Fruit fly (Drosophila melanogaster) whole organism, embryonic: ENCODE results near the gene CG5515.

Experiments
- ATbp ChIP-seq: fragments of 200-800 bp; sonication (Bioruptor generic); optimal IDR thresholded peaks from 2 replicates; lab custom pipeline; 2017; ENCODE audit warnings: missing biosample characterization, mild to moderate bottlenecking, missing genetic modification characterization, missing genetic modification reagents
- Ada2b ChIP-seq: fragments of 200-800 bp; sonication (Bioruptor generic); IDR thresholded peaks from 2 replicates; pipeline ENCODE4 v1.3.6; 2022; ENCODE audit warnings: missing biosample characterization, missing genetic modification characterization
- Aef1 ChIP-seq: fragments of 200-800 bp; sonication (Bioruptor generic); IDR thresholded peaks from 3 replicates; pipeline ENCODE4 v1.3.6; 2022; ENCODE audit warnings: missing biosample characterization, missing genetic modification characterization
- Atf-2 ChIP-seq: fragments of 200-800 bp; sonication (Bioruptor generic); optimal IDR thresholded peaks from 2 replicates; lab custom pipeline; 2016; ENCODE audit warnings: missing biosample characterization, missing genetic modification characterization
- Atf3 ChIP-seq: fragments of 200-800 bp; sonication (Bioruptor generic); optimal IDR thresholded peaks from 3 replicates; lab custom pipeline; 2016; ENCODE audit warnings: missing biosample characterization, missing genetic modification characterization
- CG10209 ChIP-seq: fragments of 200-800 bp; sonication (Bioruptor generic); optimal IDR thresholded peaks from 3 replicates; lab custom pipeline; 2017; ENCODE audit warnings: missing biosample characterization, mild to moderate bottlenecking, missing genetic modification characterization, missing genetic modification reagents
- CG1024 ChIP-seq: fragments of 200-800 bp; sonication (Bioruptor generic); IDR thresholded peaks from 2 replicates; pipeline ENCODE4 v1.3.6; 2022; ENCODE audit warnings: missing biosample characterization, missing genetic modification characterization
- CG10431 ChIP-seq: fragments of 200-800 bp; sonication (Bioruptor generic); optimal IDR thresholded peaks from 3 replicates; lab custom pipeline; 2018; ENCODE audit warnings: missing biosample characterization, mild to moderate bottlenecking, missing genetic modification characterization
- CG10959 ChIP-seq: fragments of 200-800 bp; sonication (Bioruptor generic); IDR thresholded peaks from 2 replicates; pipeline ENCODE4 v1.3.6; 2022; ENCODE audit warnings: missing biosample characterization, missing genetic modification characterization
- CG10979 ChIP-seq: fragments of 200-800 bp; sonication (Bioruptor generic); optimal IDR thresholded peaks from 2 replicates; lab custom pipeline; 2018; ENCODE audit warnings: missing biosample characterization, mild to moderate bottlenecking, missing genetic modification characterization, moderate library complexity
- CG11085 ChIP-seq: fragments of 200-800 bp; sonication (Bioruptor generic); IDR thresholded peaks from 2 replicates; pipeline ENCODE4 v1.3.6; 2022; ENCODE audit warnings: missing biosample characterization, missing genetic modification characterization
- CG11398 ChIP-seq: fragments of 200-800 bp; sonication (Bioruptor generic); optimal IDR thresholded peaks from 2 replicates; lab custom pipeline; 2016; ENCODE audit warnings: missing biosample characterization, missing genetic modification characterization
- CG11695 ChIP-seq: fragments of 200-800 bp; sonication (Bioruptor generic); IDR thresholded peaks from 3 replicates; pipeline ENCODE4 v1.3.6; 2022; ENCODE audit warnings: missing biosample characterization, missing genetic modification characterization
- CG12391 ChIP-seq: fragments of 200-800 bp; sonication (Bioruptor generic); optimal IDR thresholded peaks from 3 replicates; lab custom pipeline; 2018; ENCODE audit warnings: missing biosample characterization, mild to moderate bottlenecking, missing genetic modification characterization, moderate library complexity
- CG13287 ChIP-seq: fragments of 200-800 bp; sonication (Bioruptor generic); IDR thresholded peaks from 2 replicates; pipeline ENCODE4 v1.3.6; 2022; ENCODE audit warnings: missing biosample characterization, missing genetic modification characterization; ENCODE audit not compliant: partially characterized antibody
- CG14441 ChIP-seq: fragments of 200-800 bp; sonication (Bioruptor generic); IDR thresholded peaks from 2 replicates; pipeline ENCODE4 v1.3.6; 2022; ENCODE audit warnings: missing biosample characterization, missing genetic modification characterization
- CG15011 ChIP-seq: fragments of 200-800 bp; sonication (Bioruptor generic); optimal IDR thresholded peaks from 3 replicates; lab custom pipeline; 2018; ENCODE audit warnings: missing biosample characterization, mild to moderate bottlenecking, missing genetic modification characterization
- CG1602 ChIP-seq: fragments of 200-800 bp; sonication (Bioruptor generic); optimal IDR thresholded peaks from 3 replicates; lab custom pipeline; 2016; ENCODE audit warnings: missing biosample characterization, missing genetic modification characterization
- CG17385 ChIP-seq: fragments of 200-800 bp; sonication (Bioruptor generic); optimal IDR thresholded peaks from 3 replicates; lab custom pipeline; 2018; ENCODE audit warnings: missing biosample characterization, mild to moderate bottlenecking, missing genetic modification characterization
- CG2129 ChIP-seq: fragments of 200-800 bp; sonication (Bioruptor generic); IDR thresholded peaks from 2 replicates; pipeline ENCODE4 v1.3.6; 2022; ENCODE audit warnings: missing biosample characterization, missing genetic modification characterization; ENCODE audit not compliant: partially characterized antibody
- CG3281 ChIP-seq: fragments of 200-800 bp; sonication (Bioruptor generic); optimal IDR thresholded peaks from 3 replicates; lab custom pipeline; 2017; ENCODE audit warnings: missing biosample characterization, mild to moderate bottlenecking, missing genetic modification characterization
- CG34376 ChIP-seq: fragments of 200-800 bp; sonication (Bioruptor generic); optimal IDR thresholded peaks from 2 replicates; lab custom pipeline; 2018; ENCODE audit warnings: missing biosample characterization, mild to moderate bottlenecking, missing genetic modification characterization
- CG4360 ChIP-seq: fragments of 200-800 bp; sonication (Bioruptor generic); IDR thresholded peaks from 2 replicates; pipeline ENCODE4 v1.3.6; 2022; ENCODE audit warnings: missing biosample characterization, missing genetic modification characterization
- CG5953 ChIP-seq: fragments of 200-800 bp; sonication (Bioruptor generic); IDR thresholded peaks from 2 replicates; pipeline ENCODE4 v1.3.6; 2022; ENCODE audit warnings: missing biosample characterization, missing genetic modification characterization
- CG6272 ChIP-seq: fragments of 200-800 bp; sonication (Bioruptor generic); IDR thresholded peaks from 2 replicates; pipeline ENCODE4 v1.3.6; 2022; ENCODE audit warnings: missing biosample characterization, missing genetic modification characterization
- CG6854 ChIP-seq: fragments of 200-800 bp; sonication (Bioruptor generic); optimal IDR thresholded peaks from 3 replicates; lab custom pipeline; 2017; ENCODE audit warnings: missing biosample characterization, mild to moderate bottlenecking, missing genetic modification characterization
- CG7372 ChIP-seq: fragments of 200-800 bp; sonication (Bioruptor generic); IDR thresholded peaks from 2 replicates; pipeline ENCODE4 v1.3.6; 2022; ENCODE audit warnings: missing biosample characterization, missing genetic modification characterization
- Dfd ChIP-seq, 2 experiments: fragments of >200 bp; optimal IDR thresholded peaks; 2 replicates each; lab custom pipeline; 2017; ENCODE audit warnings: missing biosample characterization in 2 of 2, missing genetic modification characterization in 2 of 2
- Doc3 ChIP-seq: fragments of 200-800 bp; sonication (Bioruptor generic); IDR thresholded peaks from 3 replicates; pipeline ENCODE4 v1.3.6; 2022; ENCODE audit warnings: missing biosample characterization, missing genetic modification characterization; ENCODE audit not compliant: partially characterized antibody
- Ets97D ChIP-seq: fragments of 200-800 bp; sonication (Bioruptor generic); optimal IDR thresholded peaks from 3 replicates; lab custom pipeline; 2016; ENCODE audit warnings: missing biosample characterization, missing genetic modification characterization
- Fer3 ChIP-seq: fragments of 200-800 bp; sonication (Bioruptor generic); optimal IDR thresholded peaks from 2 replicates; lab custom pipeline; 2018; ENCODE audit warnings: missing biosample characterization, mild to moderate bottlenecking, missing genetic modification characterization, moderate library complexity
- HLH4C ChIP-seq: fragments of 200-800 bp; sonication (Bioruptor generic); IDR thresholded peaks from 3 replicates; pipeline ENCODE4 v1.3.6; 2022; ENCODE audit warnings: missing biosample characterization, missing genetic modification characterization; ENCODE audit not compliant: partially characterized antibody
- NC2α ChIP-seq: fragments of 200-800 bp; sonication (Bioruptor generic); optimal IDR thresholded peaks from 2 replicates; lab custom pipeline; 2016; ENCODE audit warnings: missing biosample characterization, missing genetic modification characterization
- Nf-YA ChIP-seq: fragments of 200-800 bp; sonication (Bioruptor generic); IDR thresholded peaks from 2 replicates; pipeline ENCODE4 v1.3.6; 2022; ENCODE audit warnings: missing biosample characterization, missing genetic modification characterization
- Pdp1 ChIP-seq, 2 experiments: fragments of 200-800 bp; sonication (Bioruptor generic); optimal IDR thresholded peaks; 3 replicates each; lab custom pipeline; 2016; ENCODE audit warnings: missing biosample characterization in 2 of 2, missing genetic modification characterization in 2 of 2, mild to moderate bottlenecking in 1 of 2, moderate library complexity in 1 of 2
- Sox100B ChIP-seq: fragments of 200-800 bp; sonication (Bioruptor generic); optimal IDR thresholded peaks from 3 replicates; lab custom pipeline; 2018; ENCODE audit warnings: missing biosample characterization, mild to moderate bottlenecking, missing genetic modification characterization
- TFAM ChIP-seq: fragments of 200-800 bp; sonication (Bioruptor generic); optimal IDR thresholded peaks from 2 replicates; lab custom pipeline; 2017; ENCODE audit warnings: missing biosample characterization, missing genetic modification characterization, inconsistent platforms
- caup ChIP-seq: fragments of 200-800 bp; sonication (Bioruptor generic); optimal IDR thresholded peaks from 3 replicates; lab custom pipeline; 2017; ENCODE audit warnings: missing biosample characterization, mild to moderate bottlenecking, missing genetic modification characterization, moderate library complexity; ENCODE audit not compliant: severe bottlenecking
- dati ChIP-seq: fragments of 200-800 bp; sonication (Bioruptor generic); IDR thresholded peaks from 2 replicates; pipeline ENCODE4 v1.3.6; 2022; ENCODE audit warnings: missing biosample characterization, missing genetic modification characterization
- exex ChIP-seq: fragments of 200-800 bp; sonication (Bioruptor generic); optimal IDR thresholded peaks from 4 replicates; lab custom pipeline; 2018; ENCODE audit warnings: missing biosample characterization, mild to moderate bottlenecking, missing genetic modification characterization, moderate library complexity
- fu2 ChIP-seq: fragments of 200-800 bp; sonication (Bioruptor generic); optimal IDR thresholded peaks from 2 replicates; lab custom pipeline; 2016; ENCODE audit warnings: missing biosample characterization, missing genetic modification characterization
- hth ChIP-seq: fragments of >200 bp; optimal IDR thresholded peaks from 2 replicates; lab custom pipeline; 2017; ENCODE audit warnings: inconsistent platforms
- mld ChIP-seq: fragments of 200-800 bp; sonication (Bioruptor generic); IDR thresholded peaks from 3 replicates; pipeline ENCODE4 v1.3.6; 2022; ENCODE audit warnings: missing biosample characterization, missing genetic modification characterization; ENCODE audit not compliant: partially characterized antibody
- phol ChIP-seq: fragments of 200-800 bp; sonication (Bioruptor generic); optimal IDR thresholded peaks from 3 replicates; lab custom pipeline; 2018; ENCODE audit warnings: missing biosample characterization, mild to moderate bottlenecking, missing genetic modification characterization, moderate library complexity
- pzg ChIP-seq: fragments of 200-800 bp; sonication (Bioruptor generic); optimal IDR thresholded peaks from 3 replicates; lab custom pipeline; 2018; ENCODE audit warnings: missing biosample characterization, mild to moderate bottlenecking, missing genetic modification characterization, moderate library complexity
- slp2 ChIP-seq: fragments of 200-800 bp; sonication (Bioruptor generic); optimal IDR thresholded peaks from 2 replicates; lab custom pipeline; 2016; ENCODE audit warnings: missing biosample characterization, missing genetic modification characterization
- sob ChIP-seq: fragments of 200-800 bp; sonication (Bioruptor generic); IDR thresholded peaks from 2 replicates; pipeline ENCODE4 v1.3.6; 2022; ENCODE audit warnings: missing biosample characterization, missing genetic modification characterization
- ssp ChIP-seq: fragments of 200-800 bp; sonication (Bioruptor generic); IDR thresholded peaks from 2 replicates; pipeline ENCODE4 v1.3.6; 2022; ENCODE audit warnings: missing biosample characterization, missing genetic modification characterization
- tap ChIP-seq: fragments of 200-800 bp; optimal IDR thresholded peaks from 3 replicates; lab custom pipeline; 2019; ENCODE audit warnings: missing biosample characterization, mild to moderate bottlenecking, missing genetic modification characterization, moderate library complexity
- vvl ChIP-seq: fragments of 200-800 bp; sonication (Bioruptor generic); IDR thresholded peaks from 2 replicates; pipeline ENCODE4 v1.3.6; 2022; ENCODE audit warnings: missing biosample characterization, missing genetic modification characterization

CG5515 gene

DNA sequence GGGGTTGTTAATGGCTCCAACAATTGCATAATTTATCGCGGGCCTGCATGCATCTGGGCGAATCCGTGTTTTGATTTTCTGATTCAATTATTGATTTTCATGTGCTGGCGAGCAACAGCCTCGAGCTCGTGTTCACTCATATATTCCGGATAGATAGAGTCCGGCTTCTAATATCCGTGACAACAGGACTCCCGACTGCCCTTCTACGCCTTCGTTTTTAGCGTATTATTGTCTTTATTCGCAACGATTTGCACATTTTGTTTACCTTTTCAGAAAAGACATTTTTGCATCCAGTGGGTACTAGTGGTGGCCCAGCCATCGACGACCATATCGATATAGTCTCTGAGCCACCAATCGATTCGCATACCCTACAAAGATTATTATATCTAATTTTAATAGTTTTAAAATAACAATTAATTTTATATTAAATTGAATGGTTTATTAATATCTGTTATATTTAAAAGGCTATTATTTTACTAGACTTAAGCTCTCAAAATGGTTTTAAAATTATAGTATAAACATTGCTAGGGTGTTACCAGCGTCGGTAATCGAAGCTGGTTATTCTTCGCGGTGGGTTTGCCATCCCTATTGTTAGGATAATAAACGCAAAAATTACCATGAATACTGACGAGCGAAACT is 27.4 kb downstream of the CG5515 start, which contains the start of the genes Myo95E and TBC1d7 (continued):
- TF ChIP-seq CG7372 (GFP tag; lab: Robert Waterston, UW) (peak; percentile 90), pzg (GFP tag; lab: Kevin White, UChicago) (peak; percentile 50), CG2129 (GFP tag; lab: Robert Waterston, UW) (peak; percentile 59), CG11085 (GFP tag; lab: Robert Waterston, UW) (peak; percentile 73), HLH4C (GFP tag; lab: Robert Waterston, UW) (peak; percentile 55; the same call in 1 of the 3 replicates), Atf3 (GFP tag; lab: Kevin White, UChicago) (peak; percentile 1), Nf-YA (GFP tag; lab: Robert Waterston, UW) (peak; percentile 83), CG17385 (GFP tag; lab: Kevin White, UChicago) (peak; percentile 82), CG34376 (peak; percentile 74), CG12391 (tag; lab: Kevin White, UChicago) (peak; percentile 95), Ada2b (peak; percentile 91), dati (GFP tag; lab: Robert Waterston, UW) (peak; percentile 50), Dfd (GFP tag; optimal IDR thresholded peaks at IDR 0.05; lab: Kevin White, UChicago) (no peak), CG6854 (GFP tag; lab: Kevin White, UChicago) (peak; percentile 63), Sox100B (GFP tag; lab: Kevin White, UChicago) (peak; percentile 86), Atf-2 (GFP tag; lab: Kevin White, UChicago) (no peak), CG14441 (peak; percentile 95), CG10209 (GFP tag; lab: Kevin White, UChicago) (peak; percentile 87), CG5953 (GFP tag; lab: Robert Waterston, UW) (peak; percentile 89), CG10431 (GFP tag; lab: Kevin White, UChicago) (no peak), sob (GFP tag; lab: Robert Waterston, UW) (peak; percentile 92), CG13287 (GFP tag; lab: Robert Waterston, UW) (peak; percentile 82), CG11398 (GFP tag; lab: Kevin White, UChicago) (no peak), CG6272 (GFP tag; lab: Robert Waterston, UW) (peak; percentile 96), ATbp (no peak), mld (no peak), CG1602 (GFP tag; lab: Kevin White, UChicago) (peak; percentile 86), Pdp1 (GFP tag; optimal IDR thresholded peaks at IDR 0.05; lab: Kevin White, UChicago) (peak; percentile 46 to 60), Ets97D (GFP tag; lab: Kevin White, UChicago) (peak; percentile 47), phol (tag; lab: Kevin White, UChicago) (peak; percentile 92), CG4360 (peak; percentile 66), CG1024 (peak; percentile 86), vvl (GFP tag; lab: Robert Waterston, UW) (peak; percentile 97), CG10959 (GFP tag; lab: Robert Waterston, UW) (peak; percentile 89), exex (tag; lab: Kevin White, UChicago) (peak; percentile 53), fu2 (no peak), NC2α (GFP tag; lab: Kevin White, UChicago) (no peak), TFAM (GFP tag; lab: Kevin White, UChicago) (no peak), hth (lab: Kevin White, UChicago) (no peak), Fer3 (tag; lab: Kevin White, UChicago) (peak; percentile 86), CG3281 (GFP tag; lab: Kevin White, UChicago) (peak; percentile 86), ssp (GFP tag; lab: Robert Waterston, UW) (peak; percentile 87), Aef1 (GFP tag; lab: Robert Waterston, UW) (peak; percentile 97), CG10979 (tag; lab: Kevin White, UChicago) (peak; percentile 86), CG11695 (GFP tag; lab: Robert Waterston, UW) (peak; percentile 93), Doc3 (GFP tag; lab: Robert Waterston, UW) (peak; percentile 57; the same call in 2 of the 3 replicates), CG15011 (GFP tag; lab: Kevin White, UChicago) (no peak), tap (tag; lab: Kevin White, UChicago) (no peak), caup (GFP tag; lab: Kevin White, UChicago) (peak; percentile 83), slp2 (no peak)
